Fruit fly (Drosophila melanogaster) whole organism, prepupa: Measurements from ENCODE around the gene Hel89B.

Source experiments
- CG10669 ChIP-seq: fragments of 200-800 bp; sonication (Bioruptor generic); optimal IDR thresholded peaks from 3 replicates; lab custom pipeline; 2018; ENCODE audit warnings: missing biosample characterization, mild to moderate bottlenecking, missing genetic modification characterization, moderate library complexity
- CG11294 ChIP-seq: fragments of 200-800 bp; sonication (Bioruptor generic); IDR thresholded peaks from 2 replicates; pipeline ENCODE4 v1.3.6; 2022; ENCODE audit warnings: missing biosample characterization, missing genetic modification characterization
- CG11762 ChIP-seq: fragments of 200-800 bp; sonication (Bioruptor generic); optimal IDR thresholded peaks from 3 replicates; lab custom pipeline; 2016; ENCODE audit warnings: missing biosample characterization, missing genetic modification characterization; ENCODE audit not compliant: insufficient read depth
- CG11902 ChIP-seq: fragments of 200-800 bp; sonication (Bioruptor generic); optimal IDR thresholded peaks from 3 replicates; lab custom pipeline; 2016; ENCODE audit warnings: missing biosample characterization, missing genetic modification characterization
- CG15336 ChIP-seq: fragments of 200-800 bp; sonication (Bioruptor generic); IDR thresholded peaks from 2 replicates; pipeline ENCODE4 v1.3.6; 2022; ENCODE audit warnings: missing biosample characterization, missing genetic modification characterization
- CG16779 ChIP-seq: fragments of 200-800 bp; sonication (Bioruptor generic); optimal IDR thresholded peaks from 3 replicates; lab custom pipeline; 2017; ENCODE audit warnings: missing biosample characterization, mild to moderate bottlenecking, missing genetic modification characterization
- CG34406 ChIP-seq: fragments of 200-800 bp; sonication (Bioruptor generic); optimal IDR thresholded peaks from 3 replicates; lab custom pipeline; 2016; ENCODE audit warnings: missing biosample characterization, missing genetic modification characterization
- CG3919 ChIP-seq: fragments of 200-800 bp; sonication (Bioruptor generic); optimal IDR thresholded peaks from 3 replicates; lab custom pipeline; 2016; ENCODE audit warnings: missing biosample characterization, missing genetic modification characterization
- CG4318 ChIP-seq: fragments of 200-800 bp; sonication (Bioruptor generic); optimal IDR thresholded peaks from 3 replicates; lab custom pipeline; 2017; ENCODE audit warnings: missing biosample characterization, mild to moderate bottlenecking, missing genetic modification characterization
- CG6163 ChIP-seq: fragments of 200-800 bp; sonication (Bioruptor generic); IDR thresholded peaks from 3 replicates; pipeline ENCODE4 v1.3.6; 2022; ENCODE audit warnings: missing biosample characterization, missing genetic modification characterization
- CG6276 ChIP-seq: fragments of 200-800 bp; sonication (Bioruptor generic); optimal IDR thresholded peaks from 2 replicates; lab custom pipeline; 2017; ENCODE audit warnings: missing biosample characterization, mild to moderate bottlenecking, missing genetic modification characterization
- CG6792 ChIP-seq: fragments of 200-800 bp; sonication (Bioruptor generic); optimal IDR thresholded peaks from 3 replicates; lab custom pipeline; 2016; ENCODE audit warnings: missing biosample characterization, missing genetic modification characterization
- CG7368 ChIP-seq: fragments of 200-800 bp; sonication (Bioruptor generic); optimal IDR thresholded peaks from 3 replicates; lab custom pipeline; 2016; ENCODE audit warnings: missing biosample characterization, missing genetic modification characterization
- CG8119 ChIP-seq: fragments of 200-800 bp; sonication (Bioruptor generic); IDR thresholded peaks from 3 replicates; pipeline ENCODE4 v1.3.6; 2022; ENCODE audit warnings: missing biosample characterization, missing genetic modification characterization
- CG8632 ChIP-seq: fragments of 200-800 bp; sonication (Bioruptor generic); optimal IDR thresholded peaks from 3 replicates; lab custom pipeline; 2016; ENCODE audit warnings: missing biosample characterization, missing genetic modification characterization
- Eip78C ChIP-seq: fragments of 200-800 bp; sonication (Bioruptor generic); peaks from one replicate; lab custom pipeline; 2016; ENCODE audit warnings: missing biosample characterization, missing genetic modification characterization
- Eip93F ChIP-seq: fragments of 200-800 bp; sonication (Bioruptor generic); optimal IDR thresholded peaks from 2 replicates; lab custom pipeline; 2016; ENCODE audit warnings: missing biosample characterization, mild to moderate bottlenecking, missing genetic modification characterization
- Ets21C ChIP-seq: fragments of 200-800 bp; sonication (Bioruptor generic); optimal IDR thresholded peaks from 3 replicates; lab custom pipeline; 2016; ENCODE audit warnings: missing biosample characterization, missing genetic modification characterization
- Hr39 ChIP-seq: fragments of 200-800 bp; sonication (Bioruptor generic); optimal IDR thresholded peaks from 2 replicates; lab custom pipeline; 2016; ENCODE audit warnings: missing biosample characterization, missing genetic modification characterization
- Hr4 ChIP-seq: fragments of 200-800 bp; sonication (Bioruptor generic); optimal IDR thresholded peaks from 3 replicates; lab custom pipeline; 2016; ENCODE audit warnings: missing biosample characterization, missing genetic modification characterization
- Smox ChIP-seq: fragments of 200-800 bp; sonication (Bioruptor generic); optimal IDR thresholded peaks from 3 replicates; lab custom pipeline; 2016; ENCODE audit warnings: missing biosample characterization, missing genetic modification characterization
- Sox14 ChIP-seq: fragments of 200-800 bp; sonication (Bioruptor generic); optimal IDR thresholded peaks from 3 replicates; lab custom pipeline; 2016; ENCODE audit warnings: missing biosample characterization, missing genetic modification characterization
- Sox15 ChIP-seq: fragments of 200-800 bp; sonication (Bioruptor generic); optimal IDR thresholded peaks from 3 replicates; lab custom pipeline; 2016; ENCODE audit warnings: missing biosample characterization, missing genetic modification characterization
- achi ChIP-seq: fragments of 200-800 bp; sonication (Bioruptor generic); optimal IDR thresholded peaks from 3 replicates; lab custom pipeline; 2016; ENCODE audit warnings: missing biosample characterization, missing genetic modification characterization
- dac ChIP-seq: fragments of 200-800 bp; sonication (Bioruptor generic); optimal IDR thresholded peaks from 2 replicates; lab custom pipeline; 2017; ENCODE audit warnings: missing biosample characterization, mild to moderate bottlenecking, missing genetic modification characterization
- dsx ChIP-seq: fragments of 200-800 bp; optimal IDR thresholded peaks from 3 replicates; lab custom pipeline; 2019; ENCODE audit warnings: missing biosample characterization, mild to moderate bottlenecking, missing genetic modification characterization, moderate library complexity; ENCODE audit not compliant: poor library complexity, severe bottlenecking
- eg ChIP-seq: fragments of 200-800 bp; sonication (Bioruptor generic); IDR thresholded peaks from 3 replicates; pipeline ENCODE4 v1.3.6; 2022; ENCODE audit warnings: missing biosample characterization, missing genetic modification characterization
- esn ChIP-seq: fragments of 200-800 bp; sonication (Bioruptor generic); optimal IDR thresholded peaks from 2 replicates; lab custom pipeline; 2016; ENCODE audit warnings: missing biosample characterization, mild to moderate bottlenecking, missing genetic modification characterization, moderate library complexity
- fd59A ChIP-seq: fragments of 200-800 bp; sonication (Bioruptor generic); optimal IDR thresholded peaks from 2 replicates; lab custom pipeline; 2017; ENCODE audit warnings: missing biosample characterization, mild to moderate bottlenecking, missing genetic modification characterization, missing genetic modification reagents
- fkh ChIP-seq: fragments of 200-800 bp; sonication (Bioruptor generic); optimal IDR thresholded peaks from 3 replicates; lab custom pipeline; 2017; ENCODE audit warnings: missing biosample characterization, mild to moderate bottlenecking, missing genetic modification characterization, moderate library complexity
- lz ChIP-seq: fragments of 200-800 bp; sonication (Bioruptor generic); optimal IDR thresholded peaks from 3 replicates; lab custom pipeline; 2016; ENCODE audit warnings: missing biosample characterization, missing genetic modification characterization
- salr ChIP-seq, 2 experiments: fragments of 200-800 bp; sonication (Bioruptor generic); optimal IDR thresholded peaks; 3 replicates each; lab custom pipeline; 2016 to 2018; ENCODE audit warnings: missing biosample characterization in 2 of 2, missing genetic modification characterization in 2 of 2, mild to moderate bottlenecking in 1 of 2
- ss ChIP-seq, 2 experiments: fragments of 200-800 bp; sonication (Bioruptor generic); optimal IDR thresholded peaks; 2 replicates in 1 of 2; 3 replicates in 1 of 2; lab custom pipeline; 2017 to 2018; ENCODE audit warnings: mild to moderate bottlenecking in 2 of 2, missing biosample characterization in 2 of 2, missing genetic modification characterization in 2 of 2, moderate library complexity in 1 of 2
- topi ChIP-seq: fragments of 200-800 bp; sonication (Bioruptor generic); optimal IDR thresholded peaks from 3 replicates; lab custom pipeline; 2016; ENCODE audit warnings: missing biosample characterization, missing genetic modification characterization
- vri ChIP-seq: fragments of 200-800 bp; sonication (Bioruptor generic); optimal IDR thresholded peaks from 3 replicates; lab custom pipeline; 2016; ENCODE audit warnings: missing biosample characterization, mild to moderate bottlenecking, missing genetic modification characterization

Hel89B gene

dm6 chr3R:16009030-16009429 is 35.9 kb downstream of the Hel89B start, which contains the start of gene GATAe:
Gene GATAe, plus strand, starts transcription at chr3R:16009105.
- no peak for TF ChIP-seq Sox15
- TF ChIP-seq Eip93F (GFP tag; lab: Kevin White, UChicago) = no peak
- peak; percentile 3 for TF ChIP-seq Sox14 (GFP tag; lab: Kevin White, UChicago)
- TF ChIP-seq CG3919 (GFP tag; lab: Kevin White, UChicago) = no peak
- TF ChIP-seq lz (GFP tag; lab: Kevin White, UChicago) = no peak
- no peak for TF ChIP-seq CG6276 (GFP tag; lab: Kevin White, UChicago)
- TF ChIP-seq CG34406 (GFP tag; lab: Kevin White, UChicago) = no peak
- no peak for TF ChIP-seq CG6792 (GFP tag; lab: Kevin White, UChicago)
- no peak for TF ChIP-seq CG15336 (GFP tag; lab: Robert Waterston, UW)
- TF ChIP-seq Smox (GFP tag; lab: Kevin White, UChicago) = no peak
- no peak for TF ChIP-seq CG11902
- no peak for TF ChIP-seq CG4318
- TF ChIP-seq esn (GFP tag; lab: Kevin White, UChicago) = no peak
- no peak for TF ChIP-seq Hr4 (GFP tag; lab: Kevin White, UChicago)
- no peak for TF ChIP-seq CG11294 (GFP tag; lab: Robert Waterston, UW)
- no peak for TF ChIP-seq salr (GFP tag; optimal IDR thresholded peaks at IDR 0.05; lab: Kevin White, UChicago)
- peak; percentile 33 for TF ChIP-seq Eip78C (GFP tag; lab: Kevin White, UChicago)
- no peak for TF ChIP-seq Ets21C (GFP tag; lab: Kevin White, UChicago)
- peak; percentile 49 for TF ChIP-seq vri
- no peak for TF ChIP-seq Hr39 (GFP tag; lab: Kevin White, UChicago)
- TF ChIP-seq CG16779 (tag; lab: Kevin White, UChicago) = no peak
- no peak for TF ChIP-seq ss (GFP tag; optimal IDR thresholded peaks at IDR 0.05; lab: Kevin White, UChicago)
- TF ChIP-seq fd59A (GFP tag; lab: Kevin White, UChicago) = no peak
- no peak for TF ChIP-seq dac
- peak; percentile 8 for TF ChIP-seq fkh (GFP tag; lab: Kevin White, UChicago)
- TF ChIP-seq CG6163 (GFP tag; lab: Robert Waterston, UW) = no peak

DNA sequence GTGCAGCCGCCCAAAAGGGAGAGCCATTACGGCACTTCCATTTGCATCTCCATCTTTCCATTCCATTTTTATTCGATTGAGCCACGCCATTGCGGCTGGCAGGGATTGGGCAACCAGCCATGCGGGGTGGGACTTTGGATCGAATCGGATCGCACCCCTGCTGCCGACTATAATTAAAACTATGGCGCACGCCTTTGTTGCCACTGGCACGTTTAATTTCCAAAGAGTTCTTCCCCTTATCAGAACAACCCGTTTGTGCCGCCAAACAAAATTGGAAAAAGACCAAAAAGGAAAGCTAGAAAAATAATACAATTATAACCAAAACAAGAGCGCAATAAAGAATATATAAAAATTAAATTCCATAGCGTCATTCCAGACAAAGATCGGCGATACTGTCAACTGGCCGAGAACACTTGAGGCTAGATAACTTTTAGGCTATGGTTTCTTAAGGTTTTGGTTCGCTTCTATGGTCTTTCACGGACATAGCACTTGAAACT is 37.0 kb downstream of the Hel89B start:
- no peak for TF ChIP-seq topi
- TF ChIP-seq CG8119 = no peak
- TF ChIP-seq ss (GFP tag; optimal IDR thresholded peaks at IDR 0.05; lab: Kevin White, UChicago) = no peak
- TF ChIP-seq CG6276 (GFP tag; lab: Kevin White, UChicago) = no peak
- no peak for TF ChIP-seq Eip93F (GFP tag; lab: Kevin White, UChicago)
- TF ChIP-seq dsx (GFP tag; lab: Kevin White, UChicago) = no peak
- TF ChIP-seq Hr4 (GFP tag; lab: Kevin White, UChicago) = no peak
- TF ChIP-seq eg (GFP tag; lab: Robert Waterston, UW) = no peak
- no peak for TF ChIP-seq CG8632 (GFP tag; lab: Kevin White, UChicago)
- no peak for TF ChIP-seq dac
- no peak for TF ChIP-seq CG11762 (GFP tag; lab: Kevin White, UChicago)
- no peak for TF ChIP-seq Hr39 (GFP tag; lab: Kevin White, UChicago)
- TF ChIP-seq achi (GFP tag; lab: Kevin White, UChicago) = no peak
- no peak for TF ChIP-seq CG10669 (GFP tag; lab: Kevin White, UChicago)
- no peak for TF ChIP-seq CG16779 (tag; lab: Kevin White, UChicago)

DNA sequence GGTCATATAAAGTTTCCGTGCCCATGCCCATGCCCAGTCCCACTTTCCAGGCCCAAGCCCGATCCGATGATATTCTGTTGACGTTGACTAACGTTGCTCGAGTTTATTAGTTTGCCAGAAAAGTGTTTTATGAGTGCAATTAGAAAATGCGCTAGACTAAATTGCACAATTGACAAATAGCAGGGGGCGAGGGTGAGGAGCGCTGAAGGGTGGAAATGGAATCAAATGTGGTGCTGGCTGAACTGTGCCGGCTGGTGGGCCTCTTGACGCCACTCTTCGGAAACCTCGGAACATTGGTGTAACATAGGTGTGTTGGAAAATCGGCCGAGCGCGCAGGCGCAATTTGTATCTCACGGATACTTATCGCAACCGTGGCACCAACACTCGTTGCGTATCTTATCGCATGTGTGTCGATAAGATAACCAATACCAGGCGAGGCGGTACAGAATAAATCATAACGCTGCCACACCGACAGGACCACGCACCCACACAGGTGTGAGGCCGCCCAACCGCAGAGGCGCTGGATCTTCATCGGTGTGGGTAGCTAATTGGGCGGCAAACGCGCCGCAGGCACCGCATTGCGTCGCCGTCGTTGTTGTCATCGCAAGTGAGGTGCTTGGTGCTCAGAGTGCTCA is 38.7 kb downstream of the Hel89B start:
- TF ChIP-seq vri (peak; percentile 72), eg (GFP tag; lab: Robert Waterston, UW) (no peak), fkh (GFP tag; lab: Kevin White, UChicago) (peak; percentile 58), CG7368 (GFP tag; lab: Kevin White, UChicago) (no peak)
